Fruit fly (Drosophila melanogaster): ENCODE measurements around the gene Ptp99A.

Ptp99A gene

DNA sequence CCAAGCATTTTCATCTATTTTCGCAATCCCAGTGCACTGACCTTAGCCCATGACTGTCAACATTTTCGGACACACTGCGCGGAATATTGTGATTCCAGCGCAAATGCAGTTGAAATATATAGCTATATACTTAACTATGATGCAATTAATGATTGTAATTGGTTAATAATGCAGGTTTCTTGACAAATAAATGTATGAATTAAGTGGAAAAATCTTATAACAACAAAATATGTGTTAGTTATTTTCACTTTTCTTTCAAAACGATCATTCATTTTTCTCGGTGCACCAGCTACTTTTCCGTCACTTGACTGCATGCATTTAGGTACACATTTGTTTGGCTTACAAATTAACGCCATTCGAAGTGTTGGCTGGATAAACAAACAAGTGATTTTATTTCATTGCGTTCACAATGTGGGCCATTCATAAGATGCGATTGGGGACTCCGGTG is 81.3 kb downstream of the Ptp99A start:
- no peak for TF ChIP-seq CG6854 (GFP tag; optimal IDR thresholded peaks at IDR 0.05)
- no peak for TF ChIP-seq CG11902 (GFP tag; optimal IDR thresholded peaks at IDR 0.05)
- no peak for TF ChIP-seq CG8319 (GFP tag; optimal IDR thresholded peaks at IDR 0.05)
- no peak for TF ChIP-seq ss (GFP tag; optimal IDR thresholded peaks at IDR 0.05)
- TF ChIP-seq acj6 (GFP tag; optimal IDR thresholded peaks at IDR 0.05) = peak; percentile 54
- TF ChIP-seq esn (GFP tag; optimal IDR thresholded peaks at IDR 0.05) = peak; percentile 61
- no peak for TF ChIP-seq vri (GFP tag; optimal IDR thresholded peaks at IDR 0.05)
- peak; percentile 64 for TF ChIP-seq lz (GFP tag; optimal IDR thresholded peaks at IDR 0.05)
- peak; percentile 76 for TF ChIP-seq CG15336 (GFP tag; IDR thresholded peaks at IDR 0.05)
- peak; percentile 22 for TF ChIP-seq dsx (GFP tag; optimal IDR thresholded peaks at IDR 0.05; ENCODE audit: poor library complexity, severe bottlenecking)
- TF ChIP-seq Hr4 (GFP tag; optimal IDR thresholded peaks at IDR 0.05) = peak; percentile 59
- no peak for TF ChIP-seq Gug (GFP tag; IDR thresholded peaks at IDR 0.05)
- TF ChIP-seq salr (GFP tag; optimal IDR thresholded peaks at IDR 0.05) = peak in 1 of 2 experiments; percentile 65
- peak; percentile 52 for TF ChIP-seq Sox102F (GFP tag; optimal IDR thresholded peaks at IDR 0.05)
- no peak for TF ChIP-seq CG11294 (GFP tag; IDR thresholded peaks at IDR 0.05)
- TF ChIP-seq Smox (GFP tag; optimal IDR thresholded peaks at IDR 0.05) = no peak
- peak; percentile 61; the same call in 2 of the 3 replicates for TF ChIP-seq CG6163 (GFP tag; IDR thresholded peaks at IDR 0.05)
- TF ChIP-seq Lpt (GFP tag; optimal IDR thresholded peaks at IDR 0.05) = no peak
- TF ChIP-seq CG11762 (GFP tag; optimal IDR thresholded peaks at IDR 0.05; ENCODE audit: insufficient read depth) = no peak
- TF ChIP-seq Met (GFP tag; optimal IDR thresholded peaks at IDR 0.05) = peak; percentile 58
- peak; percentile 66 for TF ChIP-seq Eip75B (GFP tag; optimal IDR thresholded peaks at IDR 0.05)
- no peak for TF ChIP-seq Hr38 (GFP tag; optimal IDR thresholded peaks at IDR 0.05)
- peak; percentile 33 for TF ChIP-seq CG6276 (GFP tag; optimal IDR thresholded peaks at IDR 0.05)
- TF ChIP-seq CG4318 (GFP tag; optimal IDR thresholded peaks at IDR 0.05) = peak; percentile 40
- peak; percentile 66; the same call in 2 of the 3 replicates for TF ChIP-seq eg (GFP tag; IDR thresholded peaks at IDR 0.05)
- TF ChIP-seq Hr39 (GFP tag; optimal IDR thresholded peaks at IDR 0.05) = peak; percentile 57
- TF ChIP-seq dac (GFP tag; optimal IDR thresholded peaks at IDR 0.05) = peak; percentile 48
- peak; percentile 77 for TF ChIP-seq Eip78C (GFP tag)
- peak; percentile 55 for TF ChIP-seq CG31627 (GFP tag; optimal IDR thresholded peaks at IDR 0.05)
- peak; percentile 47 for TF ChIP-seq CG34406 (GFP tag; optimal IDR thresholded peaks at IDR 0.05)
- peak; percentile 73 for TF ChIP-seq fkh (GFP tag; optimal IDR thresholded peaks at IDR 0.05)
- peak; percentile 47 for TF ChIP-seq CG10669 (GFP tag; optimal IDR thresholded peaks at IDR 0.05)
- TF ChIP-seq CG1621 (tag; optimal IDR thresholded peaks at IDR 0.05) = no peak
- TF ChIP-seq CG3032 (tag; optimal IDR thresholded peaks at IDR 0.05) = peak; percentile 32
- peak; percentile 15 for TF ChIP-seq Sox15 (GFP tag; optimal IDR thresholded peaks at IDR 0.05)
- peak; percentile 63 for TF ChIP-seq OdsH (GFP tag; optimal IDR thresholded peaks at IDR 0.05)
- TF ChIP-seq CG3919 (GFP tag; optimal IDR thresholded peaks at IDR 0.05) = peak; percentile 48
- TF ChIP-seq achi (GFP tag; optimal IDR thresholded peaks at IDR 0.05) = peak; percentile 58
- TF ChIP-seq cyc (GFP tag; optimal IDR thresholded peaks at IDR 0.05) = peak; percentile 36
- no peak for TF ChIP-seq CG9139 (GFP tag; optimal IDR thresholded peaks at IDR 0.05)
- peak; percentile 39 for TF ChIP-seq net (GFP tag; optimal IDR thresholded peaks at IDR 0.05)
- no peak for TF ChIP-seq spab (GFP tag; optimal IDR thresholded peaks at IDR 0.05)
- no peak for TF ChIP-seq fd85E (GFP tag; optimal IDR thresholded peaks at IDR 0.05)
- TF ChIP-seq CG8632 (GFP tag; optimal IDR thresholded peaks at IDR 0.05) = peak; percentile 28
- no peak for TF ChIP-seq CG16779 (tag; optimal IDR thresholded peaks at IDR 0.05)
- TF ChIP-seq CG32006 (GFP tag; optimal IDR thresholded peaks at IDR 0.05) = peak; percentile 79
- TF ChIP-seq CG10631 (GFP tag; optimal IDR thresholded peaks at IDR 0.05) = peak; percentile 59
- TF ChIP-seq pdm3 (GFP tag; optimal IDR thresholded peaks at IDR 0.05) = peak; percentile 64
- TF ChIP-seq CG8119 (GFP tag; IDR thresholded peaks at IDR 0.05) = peak; percentile 65; the same call in 2 of the 3 replicates
- peak; percentile 35 for TF ChIP-seq CG6792 (GFP tag; optimal IDR thresholded peaks at IDR 0.05)
- TF ChIP-seq Sox14 (GFP tag; optimal IDR thresholded peaks at IDR 0.05) = peak; percentile 60
- no peak for TF ChIP-seq Eip93F (GFP tag; optimal IDR thresholded peaks at IDR 0.05)
